Worm (Caenorhabditis elegans): ENCODE data around the gene C18H7.6.
A peak's percentile ranks its signal among the peaks of the same experiment; 100 is the strongest.

The C18H7.6 gene

ce11 chrIV:620324-620723 is 28.0 kb upstream of the C18H7.6 start (continued):
- TF ChIP-seq ceh-90 (tag; optimal IDR thresholded peaks at IDR 0.05): no peak
- no peak for TF ChIP-seq C34B4.2 (tag; optimal IDR thresholded peaks at IDR 0.05)
- TF ChIP-seq nhr-90 (tag; optimal IDR thresholded peaks at IDR 0.05; ENCODE audit: poor library complexity): peak; percentile 24
- peak; percentile 83 for TF ChIP-seq rnt-1 (tag; optimal IDR thresholded peaks at IDR 0.05)
- peak; percentile 72 for TF ChIP-seq snu-23 (GFP tag; optimal IDR thresholded peaks at IDR 0.05)
- no peak for TF ChIP-seq fkh-4 (tag; optimal IDR thresholded peaks at IDR 0.05; ENCODE audit: borderline replicate concordance)
- TF ChIP-seq unc-98 (GFP tag; IDR thresholded peaks at IDR 0.05): no peak
- TF ChIP-seq sup-37 (GFP tag; optimal IDR thresholded peaks at IDR 0.05): no peak
- TF ChIP-seq egl-27 (tag; optimal IDR thresholded peaks at IDR 0.05): no peak
- TF ChIP-seq tlp-1 (tag; optimal IDR thresholded peaks at IDR 0.05): no peak
- no peak for TF ChIP-seq nhr-237 (tag; optimal IDR thresholded peaks at IDR 0.05)
- TF ChIP-seq unc-130 (tag; optimal IDR thresholded peaks at IDR 0.05): peak; percentile 24
- no peak for TF ChIP-seq skn-1 (tag; optimal IDR thresholded peaks at IDR 0.05)
- no peak for TF ChIP-seq nhr-76 (tag; optimal IDR thresholded peaks at IDR 0.05)
- peak; percentile 27 for TF ChIP-seq snpc-4 (tag; optimal IDR thresholded peaks at IDR 0.05)
- TF ChIP-seq C04F5.9 (tag; optimal IDR thresholded peaks at IDR 0.05): no peak
- TF ChIP-seq alr-1 (tag; optimal IDR thresholded peaks at IDR 0.05; ENCODE audit: borderline replicate concordance): no peak
- no peak for TF ChIP-seq nhr-12 (tag; optimal IDR thresholded peaks at IDR 0.05)
- TF ChIP-seq hlh-4 (tag; optimal IDR thresholded peaks at IDR 0.05): no peak
- TF ChIP-seq C16A3.4 (tag; optimal IDR thresholded peaks at IDR 0.05): peak; percentile 71
- TF ChIP-seq aha-1 (tag; optimal IDR thresholded peaks at IDR 0.05): no peak
- TF ChIP-seq fkh-8 (tag; optimal IDR thresholded peaks at IDR 0.05): peak; percentile 75
- no peak for TF ChIP-seq unc-62 (GFP tag; optimal IDR thresholded peaks at IDR 0.05)
- peak; percentile 47 for TF ChIP-seq lin-14 (GFP tag; optimal IDR thresholded peaks at IDR 0.05)
- peak; percentile 2 for TF ChIP-seq F16B12.6 (tag; optimal IDR thresholded peaks at IDR 0.05)
- peak; percentile 36 to 68 for TF ChIP-seq lin-35 (GFP tag; optimal IDR thresholded peaks at IDR 0.05)
- peak in 1 of 6 experiments; percentile 12 for TF ChIP-seq elt-3 (tag; optimal IDR thresholded peaks at IDR 0.05)
- TF ChIP-seq pax-3 (tag; optimal IDR thresholded peaks at IDR 0.05): peak; percentile 13
- TF ChIP-seq lsy-2 (tag; optimal IDR thresholded peaks at IDR 0.05): peak; percentile 39 to 77
- TF ChIP-seq dpl-1 (GFP tag; optimal IDR thresholded peaks at IDR 0.05): peak; percentile 3 to 53 (median 38)
- TF ChIP-seq lin-39 (tag; optimal IDR thresholded peaks at IDR 0.05): no peak
- TF ChIP-seq Y116A8C.19 (tag; optimal IDR thresholded peaks at IDR 0.05; ENCODE audit: borderline replicate concordance): no peak
- TF ChIP-seq efl-3 (GFP tag; optimal IDR thresholded peaks at IDR 0.05): no peak
- TF ChIP-seq mab-9 (GFP tag; IDR thresholded peaks at IDR 0.05): no peak
- no peak for TF ChIP-seq ets-5 (GFP tag; IDR thresholded peaks at IDR 0.05)
- TF ChIP-seq unc-30 (tag; optimal IDR thresholded peaks at IDR 0.05): no peak
- peak in 1 of 2 experiments; percentile 39 for TF ChIP-seq mdl-1 (tag; optimal IDR thresholded peaks at IDR 0.05)
- TF ChIP-seq egl-13 (tag; optimal IDR thresholded peaks at IDR 0.05): no peak
- TF ChIP-seq irx-1 (tag; optimal IDR thresholded peaks at IDR 0.05): peak; percentile 11

ce11 chrIV:619766-620165 is 27.5 kb upstream of the C18H7.6 start:
- TF ChIP-seq efl-1 (optimal IDR thresholded peaks at IDR 0.05) (no peak), efl-1 (GFP tag; optimal IDR thresholded peaks at IDR 0.05 in 1 of 2) (peak in 1 of 2 experiments; percentile 62), mep-1 (tag; optimal IDR thresholded peaks at IDR 0.05) (no peak), nhr-85 (tag) (no peak), mab-9 (GFP tag; IDR thresholded peaks at IDR 0.05) (0 out of 2 replicates have a peak, but pooled peaks have one; percentile 29), pag-3 (tag; optimal IDR thresholded peaks at IDR 0.05; ENCODE audit: borderline replicate concordance, insufficient read depth) (no peak), aly-2 (tag; optimal IDR thresholded peaks at IDR 0.05) (no peak), nhr-11 (tag; optimal IDR thresholded peaks at IDR 0.05) (no peak)

Data from whole organism, L1 larva.